Fruit fly (Drosophila melanogaster) S2 (cell line): ENCODE results near the gene TwdlS.

ENCODE experiments used
- CG8478 ChIP-seq: fragments of >200 bp; optimal IDR thresholded peaks from 2 replicates; lab custom pipeline; 2018
- CTCF ChIP-seq, 2 experiments: fragments of >200 bp; optimal IDR thresholded peaks; 2 replicates each; lab custom pipeline; 2018

- no peak for TF ChIP-seq CG8478
- no peak for TF ChIP-seq CTCF (optimal IDR thresholded peaks at IDR 0.05; lab: Kevin White, UChicago)
These were observed 30.0 kb upstream of the TwdlS start for dm6 chr3R:26606498-26606897.
